Fruit fly (Drosophila melanogaster) S2 (cell line): Measurements from ENCODE around the gene CG7702.

ENCODE experiments used
- CG8478 ChIP-seq: fragments of >200 bp; optimal IDR thresholded peaks from 2 replicates; lab custom pipeline; 2018
- CTCF ChIP-seq, 2 experiments: fragments of >200 bp; optimal IDR thresholded peaks; 2 replicates each; lab custom pipeline; 2018

The CG7702 gene

DNA sequence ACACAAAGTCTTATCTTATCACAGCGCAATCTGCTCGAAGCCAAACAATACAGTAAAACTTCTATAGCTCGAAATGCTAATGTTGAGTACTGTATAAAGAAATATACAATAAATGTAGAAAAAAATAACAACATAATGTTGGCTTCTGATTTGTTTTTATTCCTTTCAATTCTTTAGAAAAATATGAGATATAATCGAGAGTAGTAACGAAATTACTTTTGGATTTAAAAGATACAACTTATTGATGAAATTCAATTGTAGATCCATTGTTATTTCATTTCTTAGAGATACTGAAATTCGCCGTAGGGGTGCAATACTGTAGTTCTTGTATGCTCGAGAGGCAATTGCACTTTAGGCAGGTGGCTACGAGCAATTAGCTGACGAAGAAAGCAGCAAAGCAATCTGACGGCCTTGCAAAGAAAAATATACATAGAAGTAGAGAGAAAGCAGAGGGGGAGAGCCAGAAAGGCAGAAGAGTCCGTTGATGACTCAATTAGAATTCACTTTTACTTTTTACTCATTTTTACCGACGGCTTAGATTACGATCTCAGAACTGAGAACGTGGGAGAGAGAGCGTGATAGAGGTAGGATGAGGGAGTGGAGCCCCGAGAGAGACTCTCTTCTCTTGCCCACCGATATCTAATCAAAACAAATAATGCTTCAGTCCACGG is 1.4 kb downstream of the CG7702 start:
- no peak for TF ChIP-seq CG8478 (lab: Kevin White, UChicago)
- TF ChIP-seq CTCF (optimal IDR thresholded peaks at IDR 0.05; lab: Kevin White, UChicago), result no peak

DNA sequence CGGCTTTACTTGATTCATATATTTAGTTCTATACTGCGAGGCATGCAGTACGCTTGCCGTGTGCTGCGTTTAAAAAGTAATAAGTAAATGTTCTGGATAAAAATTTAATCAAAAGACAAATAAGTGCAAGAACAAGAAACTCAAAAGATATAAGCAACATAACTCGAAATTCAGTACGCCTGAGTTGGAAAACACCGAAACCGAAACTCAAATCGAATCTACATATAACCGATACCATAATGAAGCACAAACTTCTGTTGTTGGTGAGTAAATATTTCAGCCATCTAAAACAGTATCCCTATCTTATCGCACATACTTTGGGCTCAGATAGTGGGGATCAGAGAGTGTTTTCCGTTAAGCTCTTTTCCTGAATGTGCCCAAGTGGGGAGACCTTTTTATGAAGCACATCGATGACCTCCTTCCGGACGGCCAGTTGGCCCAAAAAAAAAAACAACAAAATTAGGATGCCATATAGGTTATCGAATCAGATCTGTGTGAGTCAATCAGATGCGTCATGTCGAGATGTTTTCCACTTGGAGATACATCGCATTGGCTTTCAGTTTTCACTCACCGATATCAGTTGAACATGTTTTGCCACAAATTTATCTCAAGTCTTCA is 2.0 kb downstream of the CG7702 start, which contains the start of gene CG31230:
CG31230 (plus strand) TSS at position 568 of the 618 bp plus-strand sequence.
- TF ChIP-seq CG8478 (lab: Kevin White, UChicago) (no peak), CTCF (optimal IDR thresholded peaks at IDR 0.05; lab: Kevin White, UChicago) (no peak)

DNA sequence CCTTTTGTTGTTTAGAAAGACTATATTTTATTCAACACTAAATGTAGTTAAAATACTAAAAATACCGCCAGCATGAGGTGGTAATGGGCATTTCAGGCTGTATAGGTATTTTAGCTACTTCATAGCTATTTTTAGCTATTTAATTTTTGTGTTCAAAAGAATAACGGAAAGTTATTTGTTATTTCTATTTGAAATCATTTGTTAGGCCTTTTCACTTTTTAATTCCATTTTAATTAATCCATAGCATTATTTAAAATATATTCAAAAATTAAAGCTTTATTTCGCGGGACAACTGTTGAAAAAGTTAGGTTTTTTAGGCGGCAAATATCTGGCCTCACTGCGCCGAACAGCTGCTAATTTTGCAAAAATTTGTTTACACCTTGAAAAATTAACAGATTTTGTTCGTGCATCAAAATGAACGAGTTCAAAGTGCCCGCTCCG is 8.3 kb downstream of the CG7702 start, which contains the start of the genes dind and CG7706:
dind (minus strand) TSS at position 40 of the 441 bp plus-strand sequence.
CG7706 (plus strand) TSS at position 319 of the 441 bp plus-strand sequence.
- TF ChIP-seq CG8478 (lab: Kevin White, UChicago) (no peak), CTCF (optimal IDR thresholded peaks at IDR 0.05; lab: Kevin White, UChicago) (no peak)

DNA sequence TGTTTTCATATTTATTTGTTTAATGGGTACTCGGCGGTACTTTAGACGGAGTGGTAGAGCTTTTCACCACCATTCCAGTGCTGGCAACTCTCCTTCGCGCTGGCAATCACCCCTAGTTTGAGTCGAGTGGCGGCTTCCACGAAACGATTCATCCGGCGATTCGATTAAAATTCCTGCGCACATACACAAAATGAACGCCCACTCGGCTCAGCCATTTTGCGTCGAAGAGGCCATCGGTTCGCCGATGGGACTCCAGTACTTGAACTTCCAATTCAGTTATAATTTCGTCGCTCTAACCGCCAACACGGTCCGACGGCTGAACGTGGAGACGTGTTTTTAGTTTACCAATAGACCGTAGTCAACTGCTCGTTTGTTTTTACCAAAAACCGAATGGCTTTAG is 11.1 kb downstream of the CG7702 start, which contains the start of the genes CG46318 and ChT:
CG46318 (plus strand) TSS at position 273 of the 400 bp plus-strand sequence.
ChT (plus strand) TSS at position 273 of the 400 bp plus-strand sequence.
- TF ChIP-seq CG8478 (lab: Kevin White, UChicago) (no peak), CTCF (optimal IDR thresholded peaks at IDR 0.05; lab: Kevin White, UChicago) (no peak)

DNA sequence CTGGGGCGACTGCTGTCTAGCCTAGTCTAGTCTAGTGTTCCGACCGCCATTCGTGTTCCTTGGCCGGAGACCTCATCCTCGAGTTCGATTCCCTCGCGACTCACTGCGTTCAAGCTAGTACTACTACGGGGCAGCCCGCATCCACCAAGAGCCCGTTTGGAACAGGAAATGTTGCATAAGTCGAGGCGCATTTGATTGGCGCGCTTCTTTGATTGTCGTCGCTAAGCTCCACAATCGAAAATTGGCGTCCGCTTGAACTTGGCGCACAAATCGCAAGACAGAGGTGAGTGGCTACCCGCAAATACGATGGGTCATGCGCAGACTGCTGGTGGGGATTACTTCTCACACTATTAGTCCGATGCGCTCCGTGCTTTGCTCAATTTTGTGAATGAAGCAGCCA is 11.9 kb downstream of the CG7702 start:
- no peak for TF ChIP-seq CTCF (optimal IDR thresholded peaks at IDR 0.05; lab: Kevin White, UChicago)
- no peak for TF ChIP-seq CG8478 (lab: Kevin White, UChicago)

DNA sequence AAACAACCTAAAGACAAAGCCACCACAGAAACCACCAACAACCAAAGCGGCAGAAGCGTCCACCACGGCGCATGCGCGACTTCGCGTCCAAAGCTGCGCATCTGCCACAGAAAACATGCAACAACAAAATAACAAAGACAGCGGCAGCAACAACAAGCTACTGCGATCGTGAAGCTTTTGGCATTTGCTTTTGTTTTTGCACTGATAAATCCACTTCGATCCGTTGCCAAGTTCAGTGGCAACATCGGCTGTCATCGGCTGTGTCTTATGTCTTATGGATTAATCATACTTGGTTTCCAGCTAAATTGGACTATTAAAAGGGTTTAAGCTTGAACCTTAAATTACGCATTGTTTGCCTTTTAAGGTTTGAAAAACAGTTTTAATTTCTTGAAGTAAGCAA is 23.4 kb downstream of the CG7702 start, which contains the start of gene Muc91C:
Muc91C (minus strand) TSS at position 101 of the 400 bp plus-strand sequence.
- TF ChIP-seq CTCF (optimal IDR thresholded peaks at IDR 0.05; lab: Kevin White, UChicago) (no peak), CG8478 (lab: Kevin White, UChicago) (no peak)

DNA sequence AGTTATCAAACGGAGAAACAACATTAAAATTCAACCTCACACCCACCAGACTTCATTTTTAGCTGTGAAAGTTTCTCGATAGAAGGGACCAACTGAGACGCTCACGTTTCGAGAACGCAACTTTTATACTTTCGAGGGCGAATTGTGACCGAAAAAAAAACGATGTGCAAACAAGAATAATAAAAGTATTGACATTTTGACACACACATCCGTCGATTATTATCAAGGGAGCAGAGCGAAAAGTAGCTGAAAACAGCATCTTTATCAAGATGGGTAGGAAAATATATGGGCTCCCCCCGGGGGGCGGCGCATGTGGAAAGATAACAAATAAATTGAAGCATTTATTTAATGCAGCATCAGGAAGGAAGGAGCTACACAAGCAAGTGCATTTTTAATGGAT is 24.4 kb downstream of the CG7702 start, which contains the start of gene CG14300:
CG14300 (minus strand) TSS at position 101 of the 400 bp plus-strand sequence.
- no peak for TF ChIP-seq CG8478 (lab: Kevin White, UChicago)
- no peak for TF ChIP-seq CTCF (optimal IDR thresholded peaks at IDR 0.05; lab: Kevin White, UChicago)

DNA sequence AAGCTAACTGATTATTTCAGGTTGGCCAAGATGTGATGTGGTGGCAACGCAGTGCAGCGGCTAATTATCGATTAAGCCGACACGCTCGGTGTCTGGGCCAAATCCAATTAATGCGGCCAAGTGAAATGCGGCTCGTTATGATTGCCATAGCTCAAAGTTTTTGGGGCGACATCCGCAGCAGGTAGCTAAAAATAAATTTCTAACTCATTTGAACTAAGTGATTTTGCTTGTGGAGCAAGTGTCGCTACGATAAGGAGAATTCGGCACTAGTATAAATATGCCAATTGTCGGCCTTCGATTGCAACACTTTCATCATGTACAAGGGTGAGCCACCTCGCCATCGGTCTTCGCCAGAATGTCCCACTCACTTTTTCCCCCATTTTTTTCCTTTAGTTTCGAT is 25.8 kb downstream of the CG7702 start, which contains the start of gene CG34282:
CG34282 (plus strand) TSS at position 301 of the 400 bp plus-strand sequence.
- no peak for TF ChIP-seq CTCF (optimal IDR thresholded peaks at IDR 0.05; lab: Kevin White, UChicago)
- TF ChIP-seq CG8478 (lab: Kevin White, UChicago), result no peak

DNA sequence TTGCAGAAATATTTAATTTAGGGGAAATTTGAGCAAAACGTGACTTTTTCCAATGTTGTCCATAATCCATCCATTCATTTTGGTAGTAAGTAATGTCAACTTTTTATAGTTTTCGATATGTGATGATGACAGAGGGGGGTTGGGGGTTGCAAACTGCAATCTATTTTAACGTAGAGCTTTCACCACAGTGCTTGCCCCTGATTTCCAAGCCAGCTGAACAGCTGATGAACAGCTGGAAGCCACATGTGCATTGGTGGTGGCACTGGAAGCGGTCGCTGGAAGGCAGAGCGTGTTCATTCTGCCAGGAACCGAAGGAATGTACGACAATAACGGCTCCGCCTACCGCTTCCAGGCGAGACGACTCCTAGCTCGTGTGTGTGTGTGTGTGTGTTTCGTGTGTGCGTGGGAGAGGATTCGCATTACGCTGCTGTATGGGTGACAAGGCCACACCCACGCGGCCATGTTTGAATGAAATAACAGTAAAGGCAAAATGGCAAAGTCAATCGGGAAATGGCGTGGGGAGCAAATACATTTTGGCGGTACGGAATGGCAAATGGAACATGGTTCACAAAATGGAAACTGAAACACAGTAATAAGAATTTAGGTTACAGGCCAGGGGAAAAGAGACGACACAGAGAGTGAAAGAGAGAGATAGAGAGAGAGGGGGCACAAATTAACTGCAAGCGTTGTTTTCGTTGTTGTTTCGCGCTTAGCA is 29.8 kb downstream of the CG7702 start:
- no peak for TF ChIP-seq CG8478 (lab: Kevin White, UChicago)
- TF ChIP-seq CTCF (optimal IDR thresholded peaks at IDR 0.05; lab: Kevin White, UChicago), result no peak

DNA sequence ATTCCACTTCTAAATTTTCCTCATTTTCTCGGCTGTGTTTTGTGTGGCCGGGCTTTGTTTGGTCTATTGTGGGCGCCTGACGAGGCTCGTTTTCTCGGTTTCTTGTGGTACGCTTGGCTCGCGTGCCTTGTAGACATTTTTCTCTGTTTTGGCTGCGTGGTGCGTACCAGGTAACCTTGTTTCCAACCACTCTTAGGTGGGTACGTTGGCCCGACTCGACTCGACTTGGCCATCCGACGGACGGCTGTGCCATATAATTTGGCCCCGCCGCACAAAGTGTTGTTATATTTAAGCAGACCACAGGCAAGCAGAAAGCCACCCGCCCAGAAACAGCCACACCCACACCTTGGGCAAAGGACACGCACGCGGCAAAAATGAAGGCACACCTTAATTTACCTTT is 34.3 kb downstream of the CG7702 start:
- TF ChIP-seq CTCF (optimal IDR thresholded peaks at IDR 0.05; lab: Kevin White, UChicago) (no peak), CG8478 (lab: Kevin White, UChicago) (no peak)

DNA sequence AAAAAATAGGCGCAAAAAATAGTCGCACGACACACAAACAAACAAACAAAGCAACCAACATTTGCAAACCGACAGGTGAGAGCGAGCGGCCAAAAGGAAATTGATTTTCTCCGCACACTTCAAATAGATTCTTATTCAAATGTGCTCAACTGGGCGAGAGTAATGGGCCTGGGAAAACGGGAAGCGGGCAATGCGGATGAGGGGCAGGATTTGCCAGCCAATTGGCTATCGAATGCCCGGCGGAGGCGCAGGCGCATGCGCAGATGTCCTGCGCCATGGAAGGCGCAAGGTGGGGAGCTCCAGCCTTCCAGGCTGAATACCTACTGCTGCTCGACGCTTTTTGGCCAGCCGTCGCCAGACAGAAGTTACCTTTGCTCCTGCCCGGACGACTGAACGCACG is 36.0 kb downstream of the CG7702 start, which contains the start of the genes ChAT and VAChT:
ChAT (plus strand) TSS at position 352 of the 400 bp plus-strand sequence.
VAChT (plus strand) TSS at position 352 of the 400 bp plus-strand sequence.
- TF ChIP-seq CTCF (optimal IDR thresholded peaks at IDR 0.05; lab: Kevin White, UChicago), result no peak
- no peak for TF ChIP-seq CG8478 (lab: Kevin White, UChicago)

DNA sequence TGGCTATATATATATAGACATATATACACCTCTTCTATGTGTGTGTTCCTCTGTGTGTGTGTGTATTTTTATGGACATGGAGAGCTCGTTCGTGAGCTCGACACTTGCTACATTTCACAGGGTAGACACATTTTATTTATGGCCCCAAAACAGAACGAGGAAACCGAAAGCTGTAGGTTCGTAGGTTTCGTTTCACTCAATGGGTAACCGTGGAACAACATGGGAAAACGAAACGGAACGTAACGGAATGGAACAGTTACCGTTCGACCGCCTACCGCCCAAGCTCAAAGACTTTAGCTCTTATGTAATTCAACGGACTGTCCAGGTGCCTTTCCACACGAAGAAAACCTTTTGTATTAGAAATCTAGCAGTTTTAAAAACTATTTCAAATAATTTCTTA is 37.1 kb downstream of the CG7702 start:
- TF ChIP-seq CG8478 (lab: Kevin White, UChicago) (no peak), CTCF (optimal IDR thresholded peaks at IDR 0.05; lab: Kevin White, UChicago) (no peak)

DNA sequence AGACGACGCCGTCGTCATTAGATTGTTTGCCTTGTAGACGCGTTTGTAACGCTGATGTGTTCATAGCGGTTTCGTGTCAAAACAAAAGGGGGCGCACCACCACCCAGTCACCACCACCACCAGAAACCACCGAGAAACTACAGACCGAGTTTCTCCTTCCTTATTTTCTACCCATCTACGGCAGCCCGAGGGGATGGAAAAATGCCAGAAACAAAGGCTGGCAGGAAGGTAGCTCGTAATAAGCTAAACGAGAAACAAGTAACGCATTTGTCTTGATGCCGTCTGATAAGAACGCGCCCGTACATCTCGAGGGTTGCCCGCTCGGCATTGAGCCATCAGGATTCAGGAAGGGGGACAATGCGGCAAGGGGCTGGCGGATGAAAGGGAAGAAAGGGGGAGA is 38.3 kb downstream of the CG7702 start:
- TF ChIP-seq CG8478 (lab: Kevin White, UChicago), result no peak
- no peak for TF ChIP-seq CTCF (optimal IDR thresholded peaks at IDR 0.05; lab: Kevin White, UChicago)

DNA sequence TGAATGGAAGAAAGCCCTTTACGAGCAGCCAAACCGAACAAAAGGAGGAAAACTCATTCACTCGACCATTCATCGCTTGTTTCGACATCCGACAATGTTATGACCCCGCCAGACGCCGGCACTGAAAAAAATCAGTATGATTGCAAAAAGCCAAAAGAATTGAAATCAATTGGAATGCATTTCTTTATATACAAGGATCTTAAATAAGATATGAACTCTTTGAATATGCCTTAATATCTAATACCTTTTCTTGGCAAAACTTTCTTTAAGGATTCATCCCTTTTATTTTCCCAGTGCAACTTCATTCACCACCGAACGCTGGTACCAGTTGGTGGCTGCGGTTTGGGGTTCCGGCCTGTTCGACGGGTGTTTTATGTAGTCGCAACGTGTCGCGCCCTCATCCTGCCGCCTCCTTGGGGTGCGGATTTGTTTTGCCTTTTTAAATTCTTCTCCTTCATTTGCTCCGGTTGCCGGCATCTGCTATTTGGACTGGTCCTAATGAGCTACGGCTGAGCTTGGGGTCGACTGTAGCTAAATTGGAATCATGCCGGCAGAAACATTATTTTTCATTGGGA is 50.7 kb downstream of the CG7702 start:
- TF ChIP-seq CG8478 (lab: Kevin White, UChicago) (no peak), CTCF (optimal IDR thresholded peaks at IDR 0.05; lab: Kevin White, UChicago) (no peak)
